Fruit fly (Drosophila melanogaster) whole organism, pupa: ENCODE data around the gene CG31988.

ENCODE experiments used
- CG10348 ChIP-seq: fragments of 200-800 bp; sonication (Bioruptor generic); IDR thresholded peaks from 2 replicates; pipeline ENCODE4 v1.3.6; 2022; ENCODE audit warnings: missing biosample characterization, missing genetic modification characterization
- CG14655 ChIP-seq: fragments of 200-800 bp; sonication (Bioruptor generic); optimal IDR thresholded peaks from 3 replicates; lab custom pipeline; 2017; ENCODE audit warnings: mild to moderate bottlenecking, missing biosample characterization, missing genetic modification reagents, missing genetic modification characterization
- CG32121 ChIP-seq: fragments of 200-800 bp; sonication (Bioruptor generic); IDR thresholded peaks from 2 replicates; pipeline ENCODE4 v1.3.6; 2022; ENCODE audit warnings: missing biosample characterization, missing genetic modification characterization
- gl ChIP-seq: fragments of 200-800 bp; sonication (Bioruptor generic); optimal IDR thresholded peaks from 2 replicates; lab custom pipeline; 2018; ENCODE audit warnings: missing biosample characterization, mild to moderate bottlenecking, missing genetic modification characterization
- rn ChIP-seq: fragments of 200-800 bp; sonication (Bioruptor generic); IDR thresholded peaks from 2 replicates; pipeline ENCODE4 v1.3.6; 2022; ENCODE audit warnings: missing biosample characterization, missing genetic modification characterization

DNA sequence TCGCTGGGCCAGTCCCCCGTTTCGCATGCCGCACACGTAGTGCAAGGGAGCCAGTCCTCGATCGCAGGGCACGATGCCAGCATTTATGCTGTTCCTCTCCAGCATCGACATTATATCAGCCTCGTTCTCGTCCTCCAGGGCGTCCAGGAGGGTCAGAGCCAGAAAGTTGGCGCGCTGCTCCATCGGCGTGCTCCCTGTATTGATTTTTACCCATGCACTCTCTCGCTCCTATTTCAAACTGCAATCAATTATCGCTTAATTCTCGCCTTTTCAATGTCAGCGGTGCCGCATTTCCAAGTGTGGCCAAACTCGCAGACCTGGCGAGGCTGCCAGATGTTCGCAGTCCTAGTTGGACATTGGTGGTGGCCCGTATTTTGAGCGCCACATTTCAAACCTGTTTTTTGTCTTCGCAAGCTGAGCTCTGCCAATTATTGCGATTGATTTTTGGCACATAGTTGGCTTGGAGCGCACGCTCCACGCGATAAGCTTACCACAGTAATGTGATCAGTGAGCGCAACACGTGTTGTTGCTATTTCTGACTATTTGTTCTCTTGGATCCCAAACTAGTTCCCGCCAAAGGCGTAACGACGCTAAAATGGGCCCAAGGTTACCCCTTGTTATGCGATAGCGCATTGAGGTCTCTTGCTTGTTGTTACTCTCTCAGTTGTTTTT lies 15.8 kb upstream of the CG31988 start, which contains the start of gene CG8679:
- TF ChIP-seq gl (tag; lab: Kevin White, UChicago) (no peak), CG10348 (GFP tag; lab: Robert Waterston, UW) (no peak), CG14655 (GFP tag; lab: Kevin White, UChicago) (no peak), rn (GFP tag; lab: Robert Waterston, UW) (no peak), CG32121 (GFP tag; lab: Robert Waterston, UW) (no peak)
